Fruit fly (Drosophila melanogaster): ENCODE data around the gene CG7168.
A peak's percentile ranks its signal among the peaks of the same experiment; 100 is the strongest.

CG7168 gene

DNA sequence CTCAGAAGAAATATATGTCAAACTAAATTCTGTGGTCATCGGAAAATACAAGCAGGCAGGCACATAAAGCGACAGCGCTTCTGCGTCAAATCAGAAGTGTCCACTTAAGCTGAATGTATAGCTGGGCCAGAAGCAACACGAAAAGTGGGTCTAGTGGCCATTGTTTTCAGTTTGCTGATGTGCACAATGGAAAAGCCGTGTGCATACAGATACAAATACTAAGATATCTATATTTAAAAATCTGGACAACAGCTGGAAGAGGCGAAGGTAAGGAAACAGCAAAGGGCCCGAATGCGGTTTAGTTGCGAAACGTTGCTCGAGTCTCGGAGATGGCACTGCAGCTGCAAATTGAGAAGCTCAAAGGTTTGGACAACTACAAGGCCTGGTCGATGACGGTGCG is 24.9 kb upstream of the CG7168 start, which contains the start of gene CG18598:
Gene CG18598, plus strand, starts transcription at position 301 of the 400 bp plus-strand sequence.
- TF ChIP-seq HLH106 (tag; optimal IDR thresholded peaks at IDR 0.05) (no peak), psq (GFP tag; optimal IDR thresholded peaks at IDR 0.05) (no peak), pan (optimal IDR thresholded peaks at IDR 0.05) (no peak), Mio (GFP tag; optimal IDR thresholded peaks at IDR 0.05) (no peak), Vsx2 (GFP tag; optimal IDR thresholded peaks at IDR 0.05; ENCODE audit: partially characterized antibody) (no peak), jim (GFP tag; optimal IDR thresholded peaks at IDR 0.05) (no peak)

DNA sequence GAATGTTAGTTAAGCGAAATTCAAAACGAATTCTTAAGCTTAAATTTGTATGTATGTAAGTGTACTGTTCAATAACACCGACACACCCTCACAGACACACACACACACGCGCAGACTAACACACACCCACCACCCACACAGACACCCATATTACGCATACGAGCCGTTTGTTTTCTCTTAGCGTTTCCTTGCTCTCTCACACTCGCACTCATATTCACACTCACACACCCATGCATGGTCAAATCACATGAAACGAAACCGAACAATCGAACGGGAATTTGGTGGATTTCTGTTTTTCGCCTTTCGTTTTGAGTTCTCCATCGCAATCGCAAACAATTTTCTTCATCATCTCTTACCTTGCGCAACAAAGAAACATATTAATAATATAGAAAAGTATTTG is 23.4 kb upstream of the CG7168 start:
- TF ChIP-seq woc (GFP tag; optimal IDR thresholded peaks at IDR 0.05) (no peak), CG9705 (GFP tag; optimal IDR thresholded peaks at IDR 0.05) (no peak), pan (optimal IDR thresholded peaks at IDR 0.05) (no peak), h (GFP tag; optimal IDR thresholded peaks at IDR 0.05) (no peak), Dif (GFP tag; optimal IDR thresholded peaks at IDR 0.05; ENCODE audit: partially characterized antibody) (peak; percentile 69), HLH106 (tag; optimal IDR thresholded peaks at IDR 0.05) (no peak), OdsH (GFP tag; optimal IDR thresholded peaks at IDR 0.05) (no peak), dsf (GFP tag; optimal IDR thresholded peaks at IDR 0.05; ENCODE audit: borderline replicate concordance) (no peak), dl (GFP tag; optimal IDR thresholded peaks at IDR 0.05; ENCODE audit: insufficient read depth in 1 of 2, partially characterized antibody in 2 of 2) (peak in 1 of 2 experiments; percentile 41), Vsx2 (GFP tag; optimal IDR thresholded peaks at IDR 0.05; ENCODE audit: partially characterized antibody) (no peak), Rel (GFP tag; optimal IDR thresholded peaks at IDR 0.05) (no peak), Rel (tag; optimal IDR thresholded peaks at IDR 0.05) (peak; percentile 10), CG32264 (GFP tag; optimal IDR thresholded peaks at IDR 0.05) (no peak), Hr83 (GFP tag; optimal IDR thresholded peaks at IDR 0.05; ENCODE audit: poor library complexity, severe bottlenecking) (peak; percentile 16), psq (GFP tag; optimal IDR thresholded peaks at IDR 0.05) (peak; percentile 22), lola (GFP tag; optimal IDR thresholded peaks at IDR 0.05) (no peak), brk (GFP tag; optimal IDR thresholded peaks at IDR 0.05) (no peak), N (GFP tag; optimal IDR thresholded peaks at IDR 0.05) (peak; percentile 69)

DNA sequence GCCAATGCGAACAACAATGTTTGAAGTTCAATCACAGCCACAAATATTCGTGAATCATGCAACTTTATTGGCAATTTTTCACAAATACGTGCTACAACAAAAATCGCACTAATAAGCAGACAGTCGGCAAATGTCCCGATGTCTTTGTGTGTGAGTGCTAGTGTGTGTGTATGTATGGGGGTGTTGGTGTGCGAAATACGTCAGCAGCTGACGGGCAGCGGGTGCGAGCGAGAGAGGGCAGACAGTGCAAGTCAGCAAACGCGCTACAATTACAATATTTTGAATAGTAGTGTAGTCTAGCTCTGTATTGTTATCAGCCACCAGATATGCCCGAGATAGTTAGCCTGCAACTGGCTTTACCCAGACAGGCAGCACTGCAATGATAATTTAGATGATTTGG is 20.2 kb upstream of the CG7168 start:
- TF ChIP-seq Rel (GFP tag; optimal IDR thresholded peaks at IDR 0.05) = no peak
- TF ChIP-seq Rel (tag; optimal IDR thresholded peaks at IDR 0.05) = peak; percentile 14
- no peak for TF ChIP-seq OdsH (GFP tag; optimal IDR thresholded peaks at IDR 0.05)

DNA sequence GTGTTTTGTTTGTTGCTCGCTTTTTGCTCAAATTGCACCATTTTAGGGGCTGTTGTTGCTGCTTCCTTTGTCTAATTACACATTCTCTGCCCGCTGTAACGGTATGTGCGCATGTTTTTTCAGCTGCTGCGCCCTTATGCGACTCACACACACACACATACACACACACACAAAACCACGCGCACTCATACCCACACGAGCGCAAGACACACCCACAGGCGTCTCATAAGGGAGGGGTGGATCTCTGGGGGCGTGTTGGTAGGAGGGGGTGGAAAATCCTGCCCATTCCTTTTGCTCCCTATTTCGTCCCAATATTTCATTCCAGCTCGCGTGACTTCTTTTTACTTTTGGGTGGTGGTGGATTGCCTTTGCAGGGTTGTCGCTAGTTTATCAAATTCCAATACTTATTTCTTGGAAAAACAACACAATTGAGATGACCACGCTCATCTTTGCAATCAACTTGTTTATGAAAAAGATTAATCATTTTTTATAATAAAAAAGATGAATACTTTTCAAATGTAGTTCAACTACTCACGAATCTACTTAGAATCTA is 19.2 kb upstream of the CG7168 start:
- no peak for TF ChIP-seq Vsx2 (GFP tag; optimal IDR thresholded peaks at IDR 0.05; ENCODE audit: partially characterized antibody)
- TF ChIP-seq dsf (GFP tag; optimal IDR thresholded peaks at IDR 0.05; ENCODE audit: borderline replicate concordance) = no peak
- no peak for TF ChIP-seq Jra (GFP tag; optimal IDR thresholded peaks at IDR 0.05)
- TF ChIP-seq CG9705 (GFP tag; optimal IDR thresholded peaks at IDR 0.05) = no peak
- no peak for TF ChIP-seq Myc (optimal IDR thresholded peaks at IDR 0.05)

DNA sequence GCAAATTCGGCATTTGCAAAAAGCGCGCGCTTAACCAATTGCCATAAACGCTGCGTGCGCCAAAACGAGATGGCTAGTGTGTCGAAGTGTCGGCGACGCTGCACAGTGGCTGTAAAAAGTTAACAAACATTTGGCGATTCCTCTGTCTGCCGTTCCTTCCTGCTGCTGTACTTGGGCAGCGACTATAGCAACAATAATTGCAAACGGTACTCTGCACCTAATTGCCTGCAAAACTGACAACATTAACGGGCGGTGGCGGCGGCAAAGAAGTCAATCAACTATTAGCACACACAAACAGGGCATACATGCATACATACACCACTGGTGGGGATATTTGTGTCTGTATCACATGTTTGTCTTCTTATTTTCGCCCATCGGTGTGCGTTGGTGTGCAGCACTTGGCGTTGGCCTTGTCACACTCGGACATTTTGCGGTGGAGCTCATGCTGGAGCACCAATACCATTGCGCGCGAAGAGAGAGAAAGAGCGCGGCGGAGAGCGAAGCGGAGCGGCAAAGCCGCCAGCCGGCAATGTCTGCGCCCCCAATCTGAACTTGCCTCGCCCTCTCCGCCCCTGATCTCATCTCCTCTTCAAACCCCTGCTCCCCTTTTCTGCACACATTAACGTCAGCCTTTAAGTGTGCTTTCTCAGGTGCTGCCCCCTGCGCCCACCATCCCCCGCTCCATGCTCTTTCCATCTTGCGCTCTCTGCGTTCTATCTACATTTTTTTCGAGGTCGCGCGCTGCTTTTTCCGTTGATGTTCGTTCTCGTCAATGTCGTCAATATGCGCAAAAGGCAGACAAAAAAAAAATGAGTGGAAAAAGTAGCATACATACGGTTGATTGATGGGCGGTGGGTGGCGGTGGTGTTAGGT is 18.5 kb upstream of the CG7168 start:
- no peak for TF ChIP-seq Dfd (GFP tag; optimal IDR thresholded peaks at IDR 0.05)
- TF ChIP-seq Jra (GFP tag; optimal IDR thresholded peaks at IDR 0.05) = peak; percentile 16
- no peak for TF ChIP-seq pan (optimal IDR thresholded peaks at IDR 0.05)
- no peak for TF ChIP-seq dsf (GFP tag; optimal IDR thresholded peaks at IDR 0.05; ENCODE audit: borderline replicate concordance)
- TF ChIP-seq woc (GFP tag; optimal IDR thresholded peaks at IDR 0.05) = peak; percentile 49
- TF ChIP-seq Hr78 (GFP tag; optimal IDR thresholded peaks at IDR 0.05) = peak; percentile 36
- TF ChIP-seq rgr (GFP tag; optimal IDR thresholded peaks at IDR 0.05) = peak; percentile 33
- no peak for TF ChIP-seq CG32264 (GFP tag; optimal IDR thresholded peaks at IDR 0.05)
- no peak for TF ChIP-seq brk (GFP tag; optimal IDR thresholded peaks at IDR 0.05)
- TF ChIP-seq Hnf4 (GFP tag; optimal IDR thresholded peaks at IDR 0.05) = peak; percentile 31
- TF ChIP-seq sage (GFP tag; optimal IDR thresholded peaks at IDR 0.05) = no peak
- TF ChIP-seq Myc (optimal IDR thresholded peaks at IDR 0.05) = no peak
- no peak for TF ChIP-seq Rel (GFP tag; optimal IDR thresholded peaks at IDR 0.05)
- TF ChIP-seq Rel (tag; optimal IDR thresholded peaks at IDR 0.05) = peak; percentile 91
- no peak for TF ChIP-seq dmrt93B (GFP tag; optimal IDR thresholded peaks at IDR 0.05)
- peak; percentile 18 for TF ChIP-seq HLH106 (tag; optimal IDR thresholded peaks at IDR 0.05)
- peak; percentile 86 for TF ChIP-seq Hr83 (GFP tag; optimal IDR thresholded peaks at IDR 0.05; ENCODE audit: poor library complexity, severe bottlenecking)
- TF ChIP-seq br (GFP tag; optimal IDR thresholded peaks at IDR 0.05) = peak; percentile 31
- TF ChIP-seq usp (GFP tag; optimal IDR thresholded peaks at IDR 0.05) = no peak
- TF ChIP-seq lola (GFP tag; optimal IDR thresholded peaks at IDR 0.05) = no peak
- peak; percentile 70 for TF ChIP-seq N (GFP tag; optimal IDR thresholded peaks at IDR 0.05)
- TF ChIP-seq Dif (GFP tag; optimal IDR thresholded peaks at IDR 0.05; ENCODE audit: partially characterized antibody) = peak; percentile 97
- TF ChIP-seq Abd-B (GFP tag; optimal IDR thresholded peaks at IDR 0.05) = peak; percentile 16
- TF ChIP-seq CrebA (GFP tag; optimal IDR thresholded peaks at IDR 0.05; ENCODE audit: borderline replicate concordance) = no peak
- no peak for TF ChIP-seq Vsx2 (GFP tag; optimal IDR thresholded peaks at IDR 0.05; ENCODE audit: partially characterized antibody)
- peak; percentile 73 for TF ChIP-seq h (GFP tag; optimal IDR thresholded peaks at IDR 0.05)
- TF ChIP-seq ey (GFP tag; optimal IDR thresholded peaks at IDR 0.05) = no peak
- TF ChIP-seq jim (GFP tag; optimal IDR thresholded peaks at IDR 0.05) = no peak
- TF ChIP-seq GATAd (GFP tag; optimal IDR thresholded peaks at IDR 0.05) = no peak
- peak in 1 of 2 experiments; percentile 23 for TF ChIP-seq foxo (GFP tag; optimal IDR thresholded peaks at IDR 0.05)
- TF ChIP-seq CG9705 (GFP tag; optimal IDR thresholded peaks at IDR 0.05) = no peak
- TF ChIP-seq OdsH (GFP tag; optimal IDR thresholded peaks at IDR 0.05) = peak; percentile 22

Data from whole organism, wandering third instar larva.